Fruit fly (Drosophila melanogaster) whole organism, embryonic: Measurements from ENCODE around the gene dmGlut.

Experiments used
- ATbp ChIP-seq: fragments of 200-800 bp; sonication (Bioruptor generic); optimal IDR thresholded peaks from 2 replicates; lab custom pipeline; 2017; ENCODE audit warnings: missing biosample characterization, mild to moderate bottlenecking, missing genetic modification characterization, missing genetic modification reagents
- Adf1 ChIP-seq: fragments of 200-800 bp; sonication (Bioruptor generic); IDR thresholded peaks from 2 replicates; pipeline ENCODE4 v1.3.6; 2022; ENCODE audit warnings: missing biosample characterization, missing genetic modification characterization
- B-H2 ChIP-seq: fragments of 200-800 bp; sonication (Bioruptor generic); optimal IDR thresholded peaks from 2 replicates; lab custom pipeline; 2018; ENCODE audit warnings: missing biosample characterization, mild to moderate bottlenecking, missing genetic modification characterization
- Bteb2 ChIP-seq: fragments of 200-800 bp; sonication (Bioruptor generic); optimal IDR thresholded peaks from 2 replicates; lab custom pipeline; 2016; ENCODE audit warnings: missing biosample characterization, missing genetic modification characterization
- CG10267 ChIP-seq: fragments of 200-800 bp; sonication (Bioruptor generic); optimal IDR thresholded peaks from 2 replicates; lab custom pipeline; 2018; ENCODE audit warnings: missing biosample characterization, mild to moderate bottlenecking, missing genetic modification characterization, moderate library complexity
- CG10543 ChIP-seq: fragments of 200-800 bp; sonication (Bioruptor generic); optimal IDR thresholded peaks from 3 replicates; lab custom pipeline; 2017; ENCODE audit warnings: missing biosample characterization, mild to moderate bottlenecking, missing genetic modification characterization, moderate library complexity
- CG12155 ChIP-seq: fragments of 200-800 bp; sonication (Bioruptor generic); optimal IDR thresholded peaks from 3 replicates; lab custom pipeline; 2016; ENCODE audit warnings: missing biosample characterization, missing genetic modification characterization
- CG12391 ChIP-seq: fragments of 200-800 bp; sonication (Bioruptor generic); optimal IDR thresholded peaks from 3 replicates; lab custom pipeline; 2018; ENCODE audit warnings: missing biosample characterization, mild to moderate bottlenecking, missing genetic modification characterization, moderate library complexity
- CG13424 ChIP-seq: fragments of 200-800 bp; sonication (Bioruptor generic); optimal IDR thresholded peaks from 2 replicates; lab custom pipeline; 2019; ENCODE audit warnings: missing biosample characterization, mild to moderate bottlenecking, missing genetic modification characterization, moderate library complexity
- CG17186 ChIP-seq: fragments of 200-800 bp; sonication (Bioruptor generic); optimal IDR thresholded peaks from 3 replicates; lab custom pipeline; 2017; ENCODE audit warnings: missing biosample characterization, missing genetic modification reagents, missing genetic modification characterization
- CG17359 ChIP-seq: fragments of 200-800 bp; sonication (Bioruptor generic); optimal IDR thresholded peaks from 3 replicates; lab custom pipeline; 2018; ENCODE audit warnings: missing biosample characterization, mild to moderate bottlenecking, missing genetic modification characterization, moderate library complexity
- CG17912 ChIP-seq: fragments of 200-800 bp; sonication (Bioruptor generic); optimal IDR thresholded peaks from 2 replicates; lab custom pipeline; 2018; ENCODE audit warnings: missing biosample characterization, mild to moderate bottlenecking, missing genetic modification characterization
- CG18262 ChIP-seq: fragments of 200-800 bp; optimal IDR thresholded peaks from 3 replicates; lab custom pipeline; 2019; ENCODE audit warnings: missing biosample characterization, mild to moderate bottlenecking, missing genetic modification characterization, moderate library complexity
- CG2120 ChIP-seq: fragments of 200-800 bp; sonication (Bioruptor generic); optimal IDR thresholded peaks from 3 replicates; lab custom pipeline; 2016; ENCODE audit warnings: missing biosample characterization, missing genetic modification characterization
- CG4617 ChIP-seq: fragments of 200-800 bp; sonication (Bioruptor generic); optimal IDR thresholded peaks from 3 replicates; lab custom pipeline; 2016; ENCODE audit warnings: missing biosample characterization, missing genetic modification characterization, borderline replicate concordance
- CG6765 ChIP-seq: fragments of 200-800 bp; sonication (Bioruptor generic); optimal IDR thresholded peaks from 3 replicates; lab custom pipeline; 2017; ENCODE audit warnings: missing biosample characterization, mild to moderate bottlenecking, missing genetic modification characterization
- CG8089 ChIP-seq: fragments of 200-800 bp; sonication (Bioruptor generic); optimal IDR thresholded peaks from 3 replicates; lab custom pipeline; 2016; ENCODE audit warnings: missing biosample characterization, missing genetic modification characterization
- Dip2 ChIP-seq: fragments of 200-800 bp; sonication (Bioruptor generic); IDR thresholded peaks from 2 replicates; pipeline ENCODE4 v1.3.6; 2022; ENCODE audit warnings: missing biosample characterization, missing genetic modification characterization
- Dll ChIP-seq: fragments of 200-800 bp; sonication (Bioruptor generic); IDR thresholded peaks from 4 replicates; pipeline ENCODE4 v1.3.6; 2022; ENCODE audit warnings: missing biosample characterization, missing genetic modification characterization; ENCODE audit not compliant: partially characterized antibody
- Fer1 ChIP-seq: fragments of 200-800 bp; sonication (Bioruptor generic); optimal IDR thresholded peaks from 2 replicates; lab custom pipeline; 2017; ENCODE audit warnings: missing biosample characterization, mild to moderate bottlenecking, missing genetic modification characterization
- HLH3B ChIP-seq: fragments of 200-800 bp; sonication (Bioruptor generic); IDR thresholded peaks from 2 replicates; pipeline ENCODE4 v1.3.6; 2022; ENCODE audit warnings: missing biosample characterization, missing genetic modification characterization
- HLHmδ ChIP-seq: fragments of 200-800 bp; sonication (Bioruptor generic); optimal IDR thresholded peaks from 2 replicates; lab custom pipeline; 2018; ENCODE audit warnings: missing biosample characterization, mild to moderate bottlenecking, missing genetic modification characterization, moderate library complexity
- Max ChIP-seq: fragments of 200-800 bp; sonication (Bioruptor generic); optimal IDR thresholded peaks from 2 replicates; lab custom pipeline; 2016; ENCODE audit warnings: missing biosample characterization, mild to moderate bottlenecking, missing genetic modification characterization
- Opbp ChIP-seq: fragments of 200-800 bp; sonication (Bioruptor generic); IDR thresholded peaks from 3 replicates; pipeline ENCODE4 v1.3.6; 2022; ENCODE audit warnings: missing biosample characterization, missing genetic modification characterization; ENCODE audit not compliant: partially characterized antibody
- PHDP ChIP-seq: fragments of 200-800 bp; sonication (Bioruptor generic); optimal IDR thresholded peaks from 3 replicates; lab custom pipeline; 2018; ENCODE audit warnings: missing biosample characterization, mild to moderate bottlenecking, missing genetic modification characterization, moderate library complexity
- Scr ChIP-seq: fragments of 200-800 bp; sonication (Bioruptor generic); IDR thresholded peaks from 2 replicates; pipeline ENCODE4 v1.3.6; 2022; ENCODE audit warnings: missing biosample characterization, missing genetic modification characterization; ENCODE audit not compliant: partially characterized antibody
- Sin3A ChIP-seq: fragments of >200 bp; optimal IDR thresholded peaks from 2 replicates; lab custom pipeline; 2018
- Spps ChIP-seq: fragments of 200-800 bp; sonication (Bioruptor generic); optimal IDR thresholded peaks from 2 replicates; lab custom pipeline; 2018; ENCODE audit warnings: missing biosample characterization, mild to moderate bottlenecking, missing genetic modification characterization
- bowl ChIP-seq: fragments of 200-800 bp; sonication (Bioruptor generic); IDR thresholded peaks from 2 replicates; pipeline ENCODE4 v1.3.6; 2022; ENCODE audit warnings: missing biosample characterization, missing genetic modification characterization
- cas ChIP-seq: fragments of 200-800 bp; sonication (Bioruptor generic); IDR thresholded peaks from 2 replicates; pipeline ENCODE4 v1.3.6; 2022; ENCODE audit warnings: missing biosample characterization, missing genetic modification characterization
- chinmo ChIP-seq: fragments of 200-800 bp; sonication (Bioruptor generic); IDR thresholded peaks from 4 replicates; pipeline ENCODE4 v1.3.6; 2022; ENCODE audit warnings: missing biosample characterization, missing genetic modification characterization; ENCODE audit not compliant: partially characterized antibody
- crp ChIP-seq, 2 experiments: fragments of 200-800 bp; sonication (Bioruptor generic); optimal IDR thresholded peaks; 2 replicates in 1 of 2; 3 replicates in 1 of 2; lab custom pipeline; 2017; ENCODE audit warnings: missing biosample characterization in 2 of 2, missing genetic modification characterization in 2 of 2, mild to moderate bottlenecking in 1 of 2, moderate library complexity in 1 of 2
- dimm ChIP-seq: fragments of 200-800 bp; sonication (Bioruptor generic); IDR thresholded peaks from 2 replicates; pipeline ENCODE4 v1.3.6; 2022; ENCODE audit warnings: missing biosample characterization, missing genetic modification characterization
- emc ChIP-seq: fragments of 200-800 bp; sonication (Bioruptor generic); optimal IDR thresholded peaks from 2 replicates; lab custom pipeline; 2016; ENCODE audit warnings: missing biosample characterization, missing genetic modification characterization
- jumu ChIP-seq: fragments of 200-800 bp; sonication (Bioruptor generic); optimal IDR thresholded peaks from 3 replicates; lab custom pipeline; 2016; ENCODE audit warnings: missing biosample characterization, missing genetic modification characterization
- kah ChIP-seq: fragments of 200-800 bp; sonication (Bioruptor generic); optimal IDR thresholded peaks from 2 replicates; lab custom pipeline; 2018; ENCODE audit warnings: missing biosample characterization, mild to moderate bottlenecking, missing genetic modification characterization
- kay ChIP-seq: fragments of 200-800 bp; sonication (Bioruptor generic); optimal IDR thresholded peaks from 2 replicates; lab custom pipeline; 2016; ENCODE audit warnings: missing biosample characterization, missing genetic modification characterization
- ken ChIP-seq: fragments of 200-800 bp; sonication (Bioruptor generic); IDR thresholded peaks from 3 replicates; pipeline ENCODE4 v1.3.6; 2022; ENCODE audit warnings: missing biosample characterization, missing genetic modification characterization
- klu ChIP-seq: fragments of 200-800 bp; sonication (Bioruptor generic); IDR thresholded peaks from 2 replicates; pipeline ENCODE4 v1.3.6; 2022; ENCODE audit warnings: missing biosample characterization, missing genetic modification characterization
- nom ChIP-seq: fragments of 200-800 bp; sonication (Bioruptor generic); optimal IDR thresholded peaks from 2 replicates; lab custom pipeline; 2017; ENCODE audit warnings: missing biosample characterization, missing genetic modification characterization, mild to moderate bottlenecking, moderate library complexity, missing genetic modification reagents
- pho ChIP-seq: fragments of 200-800 bp; sonication (Bioruptor generic); optimal IDR thresholded peaks from 2 replicates; lab custom pipeline; 2016; ENCODE audit warnings: missing biosample characterization, missing genetic modification characterization
- pita ChIP-seq: fragments of 200-800 bp; sonication (Bioruptor generic); optimal IDR thresholded peaks from 2 replicates; lab custom pipeline; 2017; ENCODE audit warnings: missing biosample characterization, mild to moderate bottlenecking, missing genetic modification characterization
- repo ChIP-seq: fragments of 200-800 bp; sonication (Bioruptor generic); optimal IDR thresholded peaks from 2 replicates; lab custom pipeline; 2016; ENCODE audit warnings: missing biosample characterization, missing genetic modification characterization
- sc ChIP-seq, 3 experiments: fragments of >200 bp in 2 of 3; fragments of 200-800 bp in 1 of 3; sonication (Bioruptor generic) in 1 of 3; optimal IDR thresholded peaks; 2 replicates in 2 of 3; 3 replicates in 1 of 3; lab custom pipeline; 2017; ENCODE audit warnings: mild to moderate bottlenecking in 1 of 3, missing biosample characterization in 1 of 3, missing genetic modification characterization in 1 of 3, missing genetic modification reagents in 1 of 3
- tx ChIP-seq: fragments of 200-800 bp; sonication (Bioruptor generic); optimal IDR thresholded peaks from 2 replicates; lab custom pipeline; 2016; ENCODE audit warnings: missing biosample characterization, missing genetic modification characterization
- z ChIP-seq: fragments of 200-800 bp; sonication (Bioruptor generic); IDR thresholded peaks from 3 replicates; pipeline ENCODE4 v1.3.6; 2022; ENCODE audit warnings: missing biosample characterization, missing genetic modification characterization
- zfh1 ChIP-seq: fragments of 200-800 bp; sonication (Bioruptor generic); IDR thresholded peaks from 3 replicates; pipeline ENCODE4 v1.3.6; 2022; ENCODE audit warnings: missing biosample characterization, missing genetic modification characterization

The dmGlut gene

dm6 chr2L:12004211-12004979 is 22.8 kb upstream of the dmGlut start (continued):
- TF ChIP-seq B-H2 (GFP tag; lab: Kevin White, UChicago) (peak; percentile 53), CG12155 (peak; percentile 23), Spps (tag; lab: Kevin White, UChicago) (peak; percentile 7), CG2120 (GFP tag; lab: Kevin White, UChicago) (peak; percentile 47), HLH3B (GFP tag; lab: Robert Waterston, UW) (no peak), CG17359 (tag; lab: Kevin White, UChicago) (peak; percentile 74), z (GFP tag; lab: Robert Waterston, UW) (no peak), zfh1 (GFP tag; lab: Robert Waterston, UW) (no peak), bowl (GFP tag; lab: Robert Waterston, UW) (no peak), emc (GFP tag; lab: Kevin White, UChicago) (peak; percentile 35), CG13424 (peak; percentile 76), CG6765 (GFP tag; lab: Kevin White, UChicago) (peak; percentile 36), cas (no peak), Opbp (GFP tag; lab: Robert Waterston, UW) (no peak), kay (GFP tag; lab: Kevin White, UChicago) (peak; percentile 20), dimm (GFP tag; lab: Robert Waterston, UW) (no peak), Max (GFP tag; lab: Kevin White, UChicago) (peak; percentile 24), Dip2 (GFP tag; lab: Robert Waterston, UW) (no peak), klu (no peak), CG4617 (GFP tag; lab: Kevin White, UChicago) (peak; percentile 5), sc (optimal IDR thresholded peaks at IDR 0.05; lab: Kevin White, UChicago) (no peak), sc (GFP tag; optimal IDR thresholded peaks at IDR 0.05; lab: Kevin White, UChicago) (peak; percentile 85), PHDP (tag; lab: Kevin White, UChicago) (peak; percentile 80), CG8089 (GFP tag; lab: Kevin White, UChicago) (peak; percentile 78), HLHmδ (GFP tag; lab: Kevin White, UChicago) (peak; percentile 80), CG17186 (GFP tag; lab: Kevin White, UChicago) (no peak), CG10267 (peak; percentile 10), Scr (GFP tag; lab: Robert Waterston, UW) (no peak), Dll (GFP tag; lab: Robert Waterston, UW) (no peak), jumu (GFP tag; lab: Kevin White, UChicago) (no peak), tx (GFP tag; lab: Kevin White, UChicago) (peak; percentile 22), chinmo (GFP tag; lab: Robert Waterston, UW) (no peak), CG10543 (GFP tag; lab: Kevin White, UChicago) (peak; percentile 85), pita (GFP tag; lab: Kevin White, UChicago) (no peak), ATbp (GFP tag; lab: Kevin White, UChicago) (peak; percentile 96), kah (peak; percentile 26), Fer1 (peak; percentile 80), pho (GFP tag; lab: Kevin White, UChicago) (peak; percentile 28), crp (GFP tag; optimal IDR thresholded peaks at IDR 0.05; lab: Kevin White, UChicago) (peak in 1 of 2 experiments; percentile 6), CG12391 (peak; percentile 65), Bteb2 (GFP tag; lab: Kevin White, UChicago) (no peak), CG17912 (GFP tag; lab: Kevin White, UChicago) (peak; percentile 75), Sin3A (no peak), nom (GFP tag; lab: Kevin White, UChicago) (no peak), repo (GFP tag; lab: Kevin White, UChicago) (no peak), ken (GFP tag; lab: Robert Waterston, UW) (no peak), Adf1 (no peak), CG18262 (tag; lab: Kevin White, UChicago) (peak; percentile 63)
